Worm (Caenorhabditis elegans): ENCODE data around the gene rips-1.

- TF ChIP-seq aly-2 (tag; optimal IDR thresholded peaks at IDR 0.05) (no peak), nhr-237 (tag; optimal IDR thresholded peaks at IDR 0.05) (no peak), nhr-12 (tag; optimal IDR thresholded peaks at IDR 0.05) (no peak), ztf-4 (tag; optimal IDR thresholded peaks at IDR 0.05) (no peak), ama-1 (optimal IDR thresholded peaks at IDR 0.05) (no peak), fos-1 (tag; optimal IDR thresholded peaks at IDR 0.05) (no peak), ZK546.5 (tag; optimal IDR thresholded peaks at IDR 0.05) (no peak), nhr-77 (tag; optimal IDR thresholded peaks at IDR 0.05) (no peak), nhr-10 (tag; optimal IDR thresholded peaks at IDR 0.05) (no peak), R02D3.7 (tag; optimal IDR thresholded peaks at IDR 0.05) (no peak), lin-39 (tag; optimal IDR thresholded peaks at IDR 0.05) (no peak)
These were observed 2.8 kb downstream of the rips-1 start for ce11 chrV:3774653-3775052.
